Worm (Caenorhabditis elegans) whole organism, L1 larva: ENCODE results near the gene srd-8.
A peak's percentile ranks its signal among the peaks of the same experiment; 100 is the strongest.

ENCODE experiments used
- C04F5.9 ChIP-seq: sonication (generic microtip); optimal IDR thresholded peaks from 2 replicates; lab custom pipeline; 2016; ENCODE audit warnings: missing genetic modification characterization, missing compliant biosample characterization
- C16A3.4 ChIP-seq: fragments of 150-350 bp; optimal IDR thresholded peaks from 2 replicates; lab custom pipeline; 2014; ENCODE audit warnings: missing biosample characterization, missing genetic modification characterization
- aha-1 ChIP-seq: fragments of 150-350 bp; optimal IDR thresholded peaks from 2 replicates; lab custom pipeline; 2014; ENCODE audit warnings: missing biosample characterization, missing genetic modification characterization
- aly-2 ChIP-seq: fragments of 150-350 bp; optimal IDR thresholded peaks from 2 replicates; lab custom pipeline; 2014; ENCODE audit warnings: missing biosample characterization, missing genetic modification characterization
- ama-1 ChIP-seq: fragments of 150-350 bp; optimal IDR thresholded peaks from 2 replicates; lab custom pipeline; 2014
- dpl-1 ChIP-seq, 3 experiments: fragments of 150-350 bp in 2 of 3; sonication (generic microtip) in 1 of 3; optimal IDR thresholded peaks; 2 replicates each; lab custom pipeline; 2014 to 2017; ENCODE audit warnings: missing biosample characterization in 3 of 3, missing genetic modification characterization in 3 of 3, missing genetic modification reagents in 3 of 3
- efl-1 ChIP-seq, 4 experiments: fragments of 150-350 bp; optimal IDR thresholded peaks in 3 of 4; peaks in 1 of 4; 1 replicate in 1 of 4; 2 replicates in 3 of 4; lab custom pipeline; 2014; ENCODE audit warnings: missing biosample characterization in 2 of 4, missing genetic modification characterization in 2 of 4, missing genetic modification reagents in 2 of 4
- elt-2 ChIP-seq: sonication (generic microtip); optimal IDR thresholded peaks from 2 replicates; lab custom pipeline; 2016; ENCODE audit warnings: missing genetic modification characterization, mild to moderate bottlenecking, inconsistent platforms, missing compliant biosample characterization, missing genetic modification reagents
- elt-3 ChIP-seq, 6 experiments: fragments of 150-350 bp in 1 of 6; sonication (generic microtip); optimal IDR thresholded peaks; 2 replicates each; lab custom pipeline; 2017 to 2018; ENCODE audit warnings: missing biosample characterization in 6 of 6, missing genetic modification characterization in 6 of 6, inconsistent platforms in 1 of 6
- grh-1 ChIP-seq: fragments of 200-800 bp; sonication (Bioruptor generic); IDR thresholded peaks from 2 replicates; pipeline ENCODE4 v1.3.6; 2022; ENCODE audit warnings: missing genetic modification reagents, missing genetic modification characterization, missing compliant biosample characterization
- hlh-17 ChIP-seq: fragments of 200-800 bp; sonication (Bioruptor generic); optimal IDR thresholded peaks from 2 replicates; lab custom pipeline; 2018; ENCODE audit warnings: missing genetic modification characterization, mild to moderate bottlenecking, missing compliant biosample characterization, moderate library complexity, borderline replicate concordance
- irx-1 ChIP-seq: sonication (generic microtip); optimal IDR thresholded peaks from 2 replicates; lab custom pipeline; 2016; ENCODE audit warnings: missing genetic modification characterization, missing compliant biosample characterization
- isw-1 ChIP-seq: fragments of 200-800 bp; sonication (Bioruptor generic); IDR thresholded peaks from 2 replicates; pipeline ENCODE4 v1.3.6; 2022; ENCODE audit warnings: missing genetic modification characterization, missing compliant biosample characterization
- lin-14 ChIP-seq: fragments of 200-800 bp; sonication (Bioruptor generic); optimal IDR thresholded peaks from 2 replicates; lab custom pipeline; 2018; ENCODE audit warnings: mild to moderate bottlenecking, missing genetic modification characterization, moderate library complexity, missing compliant biosample characterization
- lin-35 ChIP-seq, 2 experiments: fragments of 150-350 bp; optimal IDR thresholded peaks; 2 replicates each; lab custom pipeline; 2014; ENCODE audit warnings: missing biosample characterization in 2 of 2, missing genetic modification characterization in 2 of 2, missing genetic modification reagents in 2 of 2
- mab-9 ChIP-seq: fragments of 200-800 bp; sonication (Bioruptor generic); IDR thresholded peaks from 2 replicates; pipeline ENCODE4 v1.3.6; 2022; ENCODE audit warnings: missing genetic modification reagents, missing genetic modification characterization, missing compliant biosample characterization
- mdl-1 ChIP-seq, 2 experiments: fragments of 150-350 bp; optimal IDR thresholded peaks; 2 replicates each; lab custom pipeline; 2014 to 2017; ENCODE audit warnings: missing biosample characterization in 2 of 2, missing genetic modification characterization in 2 of 2, inconsistent platforms in 1 of 2
- nhr-11 ChIP-seq: fragments of 150-350 bp; optimal IDR thresholded peaks from 2 replicates; lab custom pipeline; 2014; ENCODE audit warnings: missing biosample characterization, missing genetic modification characterization
- nhr-12 ChIP-seq: sonication (generic microtip); optimal IDR thresholded peaks from 2 replicates; lab custom pipeline; 2017; ENCODE audit warnings: missing biosample characterization, missing genetic modification characterization
- nhr-85 ChIP-seq: sonication (generic microtip); peaks from one replicate; lab custom pipeline; 2016; ENCODE audit warnings: missing genetic modification characterization, inconsistent platforms, missing compliant biosample characterization
- nhr-90 ChIP-seq: sonication (generic microtip); optimal IDR thresholded peaks from 2 replicates; lab custom pipeline; 2016; ENCODE audit warnings: mild to moderate bottlenecking, missing genetic modification characterization, missing compliant biosample characterization; ENCODE audit not compliant: poor library complexity
- pax-3 ChIP-seq: fragments of 200-800 bp; sonication (Bioruptor generic); optimal IDR thresholded peaks from 2 replicates; lab custom pipeline; 2018; ENCODE audit warnings: mild to moderate bottlenecking, missing genetic modification characterization, moderate library complexity, missing compliant biosample characterization
- snu-23 ChIP-seq: sonication (generic microtip); optimal IDR thresholded peaks from 2 replicates; lab custom pipeline; 2016; ENCODE audit warnings: missing genetic modification characterization, missing compliant biosample characterization
- sup-37 ChIP-seq: fragments of 200-800 bp; sonication (Bioruptor generic); optimal IDR thresholded peaks from 2 replicates; lab custom pipeline; 2018; ENCODE audit warnings: mild to moderate bottlenecking, missing genetic modification characterization, missing compliant biosample characterization
- swsn-7 ChIP-seq: sonication (generic microtip); optimal IDR thresholded peaks from 2 replicates; lab custom pipeline; 2016; ENCODE audit warnings: missing genetic modification characterization, missing compliant biosample characterization
- tbx-2 ChIP-seq: sonication (generic microtip); optimal IDR thresholded peaks from 2 replicates; lab custom pipeline; 2016; ENCODE audit warnings: missing genetic modification characterization, missing compliant biosample characterization
- tlp-1 ChIP-seq: fragments of 150-350 bp; optimal IDR thresholded peaks from 2 replicates; lab custom pipeline; 2014; ENCODE audit warnings: missing biosample characterization, missing genetic modification characterization
- unc-130 ChIP-seq: fragments of 150-350 bp; optimal IDR thresholded peaks from 2 replicates; lab custom pipeline; 2017; ENCODE audit warnings: missing biosample characterization, missing genetic modification characterization, inconsistent platforms
- unc-30 ChIP-seq: sonication (generic microtip); optimal IDR thresholded peaks from 2 replicates; lab custom pipeline; 2017; ENCODE audit warnings: missing biosample characterization, missing genetic modification characterization
- unc-98 ChIP-seq: fragments of 200-800 bp; sonication (Bioruptor generic); IDR thresholded peaks from 2 replicates; pipeline ENCODE4 v1.3.6; 2022; ENCODE audit warnings: missing genetic modification characterization, missing compliant biosample characterization
- zip-4 ChIP-seq: fragments of 200-800 bp; sonication (Bioruptor generic); optimal IDR thresholded peaks from 2 replicates; lab custom pipeline; 2018; ENCODE audit warnings: mild to moderate bottlenecking, missing genetic modification characterization, moderate library complexity, missing compliant biosample characterization
- ztf-4 ChIP-seq: fragments of 150-350 bp; optimal IDR thresholded peaks from 2 replicates; lab custom pipeline; 2014; ENCODE audit warnings: missing biosample characterization, missing genetic modification characterization

Gene srd-8

ce11 chrIV:5662886-5663285 is 17.5 kb upstream of the srd-8 start:
- TF ChIP-seq zip-4 (no peak), nhr-85 (tag; lab: Kevin White, UChicago) (peak; percentile 13), ama-1 (lab: Kevin White, UChicago) (no peak), C16A3.4 (tag; lab: Kevin White, UChicago) (no peak), unc-130 (tag; lab: Kevin White, UChicago) (no peak), nhr-11 (no peak), unc-98 (no peak)

ce11 chrIV:5662073-5662472 is 16.7 kb upstream of the srd-8 start:
- no peak for TF ChIP-seq irx-1 (tag; lab: Kevin White, UChicago)
- no peak for TF ChIP-seq efl-1 (optimal IDR thresholded peaks at IDR 0.05; lab: Kevin White, UChicago)
- TF ChIP-seq efl-1 (GFP tag; optimal IDR thresholded peaks at IDR 0.05 in 1 of 2; lab: Kevin White, UChicago) = peak in 1 of 2 experiments; percentile 17
- no peak for TF ChIP-seq snu-23 (GFP tag; lab: Kevin White, UChicago)
- TF ChIP-seq, all 84 proteins: peak for 1

ce11 chrIV:5660239-5660638 is 14.8 kb upstream of the srd-8 start, which contains the start of gene skn-1:
skn-1 (minus strand) TSS chrIV:5660384.
- no peak for TF ChIP-seq C04F5.9 (tag; lab: Kevin White, UChicago)
- TF ChIP-seq dpl-1 (GFP tag; optimal IDR thresholded peaks at IDR 0.05; lab: Kevin White, UChicago) = no peak
- TF ChIP-seq swsn-7 (tag; lab: Kevin White, UChicago) = no peak
- TF ChIP-seq efl-1 (optimal IDR thresholded peaks at IDR 0.05; lab: Kevin White, UChicago) = no peak
- peak in 1 of 2 experiments; percentile 88 for TF ChIP-seq efl-1 (GFP tag; optimal IDR thresholded peaks at IDR 0.05 in 1 of 2; lab: Kevin White, UChicago)
- TF ChIP-seq tbx-2 = no peak
- TF ChIP-seq mab-9 (GFP tag; lab: Robert Waterston, UW) = no peak
- TF ChIP-seq elt-2 (tag; lab: Kevin White, UChicago) = no peak
- TF ChIP-seq, all 84 proteins: peak for 1

- TF ChIP-seq ztf-4 (tag; lab: Kevin White, UChicago) = no peak
- TF ChIP-seq lin-35 (GFP tag; optimal IDR thresholded peaks at IDR 0.05; lab: Kevin White, UChicago) = peak in 1 of 2 experiments; percentile 24
- TF ChIP-seq grh-1 (GFP tag; lab: Robert Waterston, UW) = no peak
- TF ChIP-seq nhr-12 (tag; lab: Kevin White, UChicago) = no peak
- TF ChIP-seq zip-4 = no peak
- no peak for TF ChIP-seq aha-1 (tag; lab: Kevin White, UChicago)
- no peak for TF ChIP-seq nhr-90 (tag; lab: Kevin White, UChicago)
- no peak for TF ChIP-seq unc-30
- TF ChIP-seq aly-2 (tag; lab: Kevin White, UChicago) = no peak
- TF ChIP-seq tlp-1 (tag; lab: Kevin White, UChicago) = no peak
- no peak for TF ChIP-seq C04F5.9 (tag; lab: Kevin White, UChicago)
- TF ChIP-seq lin-14 (GFP tag; lab: Kevin White, UChicago) = peak; percentile 12
- peak; percentile 58 for TF ChIP-seq elt-2 (tag; lab: Kevin White, UChicago)
- TF ChIP-seq elt-3 (tag; optimal IDR thresholded peaks at IDR 0.05; lab: Kevin White, UChicago) = no peak
Observed at ce11 chrIV:5659461-5659860, 14.0 kb upstream of the srd-8 start.

ce11 chrIV:5658897-5659296 is 13.5 kb upstream of the srd-8 start:
- TF ChIP-seq mdl-1 (tag; optimal IDR thresholded peaks at IDR 0.05; lab: Kevin White, UChicago) (peak in 1 of 2 experiments; percentile 3), elt-2 (tag; lab: Kevin White, UChicago) (peak; percentile 57), pax-3 (no peak), isw-1 (GFP tag; lab: Robert Waterston, UW) (no peak), hlh-17 (GFP tag; lab: Kevin White, UChicago) (no peak), dpl-1 (GFP tag; optimal IDR thresholded peaks at IDR 0.05; lab: Kevin White, UChicago) (no peak), sup-37 (no peak), nhr-11 (no peak), unc-98 (no peak)
